Fruit fly (Drosophila melanogaster): Measurements from ENCODE around the gene CG15172.
A peak's percentile ranks its signal among the peaks of the same experiment; 100 is the strongest.

CG15172 gene

dm6 chr2L:19014032-19014880 is 8.0 kb upstream of the CG15172 start (continued):
- TF ChIP-seq CG7839 (tag; optimal IDR thresholded peaks at IDR 0.05) (peak; percentile 87), CG9215 (GFP tag; IDR thresholded peaks at IDR 0.05) (0 out of 2 replicates have a peak, but pooled peaks have one; percentile 46), CG10959 (GFP tag; IDR thresholded peaks at IDR 0.05) (no peak), nerfin-2 (GFP tag; IDR thresholded peaks at IDR 0.05; ENCODE audit: partially characterized antibody) (no peak), Hand (GFP tag; optimal IDR thresholded peaks at IDR 0.05) (peak; percentile 91), nerfin-1 (tag; optimal IDR thresholded peaks at IDR 0.05) (peak; percentile 69), luna (GFP tag; optimal IDR thresholded peaks at IDR 0.05) (no peak), pfk (GFP tag; optimal IDR thresholded peaks at IDR 0.05) (no peak), CG11398 (GFP tag; optimal IDR thresholded peaks at IDR 0.05) (no peak), trh (GFP tag; optimal IDR thresholded peaks at IDR 0.05) (no peak), disco-r (GFP tag; optimal IDR thresholded peaks at IDR 0.05) (no peak), CG6765 (GFP tag; optimal IDR thresholded peaks at IDR 0.05) (peak; percentile 80), HLH3B (GFP tag; IDR thresholded peaks at IDR 0.05) (peak; percentile 70), HLHmδ (GFP tag; optimal IDR thresholded peaks at IDR 0.05) (no peak), stwl (tag; optimal IDR thresholded peaks at IDR 0.05) (no peak), CG8765 (GFP tag; IDR thresholded peaks at IDR 0.05) (no peak), yki (optimal IDR thresholded peaks at IDR 0.05) (no peak), HLH4C (GFP tag; IDR thresholded peaks at IDR 0.05; ENCODE audit: partially characterized antibody) (no peak), Ets65A (GFP tag) (peak; percentile 41), gt (GFP tag; IDR thresholded peaks at IDR 0.05) (no peak), cg (GFP tag; optimal IDR thresholded peaks at IDR 0.05) (no peak), CG10979 (tag; optimal IDR thresholded peaks at IDR 0.05) (peak; percentile 69), sens (GFP tag) (peak; percentile 80), Dbx (GFP tag; IDR thresholded peaks at IDR 0.05) (peak; percentile 58), CG15601 (tag; optimal IDR thresholded peaks at IDR 0.05) (peak; percentile 66), lola (GFP tag; optimal IDR thresholded peaks at IDR 0.05) (peak in 1 of 3 experiments; percentile 46), sob (GFP tag; IDR thresholded peaks at IDR 0.05) (peak; percentile 67), Asciz (GFP tag; optimal IDR thresholded peaks at IDR 0.05) (peak; percentile 70), CG15011 (GFP tag; optimal IDR thresholded peaks at IDR 0.05) (peak; percentile 62), Doc3 (GFP tag; IDR thresholded peaks at IDR 0.05; ENCODE audit: partially characterized antibody) (no peak), CG1603 (tag; optimal IDR thresholded peaks at IDR 0.05) (peak; percentile 9), CG3065 (GFP tag; optimal IDR thresholded peaks at IDR 0.05) (no peak), ERR (GFP tag; optimal IDR thresholded peaks at IDR 0.05) (no peak), da (GFP tag; optimal IDR thresholded peaks at IDR 0.05) (no peak), D19B (GFP tag; optimal IDR thresholded peaks at IDR 0.05) (peak; percentile 62), tna (GFP tag; IDR thresholded peaks at IDR 0.05; ENCODE audit: partially characterized antibody) (no peak), Dip3 (GFP tag; optimal IDR thresholded peaks at IDR 0.05) (no peak), Stat92E (GFP tag; optimal IDR thresholded peaks at IDR 0.05) (no peak), CG42726 (GFP tag; IDR thresholded peaks at IDR 0.05; ENCODE audit: partially characterized antibody) (no peak), CG11093 (GFP tag; IDR thresholded peaks at IDR 0.05) (0 out of 3 replicates have a peak, but pooled peaks have one; percentile 34), CG30431 (GFP tag; optimal IDR thresholded peaks at IDR 0.05) (peak; percentile 12), CG4424 (GFP tag; optimal IDR thresholded peaks at IDR 0.05) (peak; percentile 53), CG9797 (GFP tag; optimal IDR thresholded peaks at IDR 0.05) (no peak), CG5245 (GFP tag; optimal IDR thresholded peaks at IDR 0.05) (peak; percentile 39), CTCF (GFP tag; optimal IDR thresholded peaks at IDR 0.05) (no peak), Sin3A (optimal IDR thresholded peaks at IDR 0.05) (no peak), D (optimal IDR thresholded peaks at IDR 0.05) (no peak), D (GFP tag; optimal IDR thresholded peaks at IDR 0.05) (peak; percentile 69), CG11247 (GFP tag; IDR thresholded peaks at IDR 0.05) (peak; percentile 26; the same call in 1 of the 2 replicates), Hsf (GFP tag; optimal IDR thresholded peaks at IDR 0.05) (peak; percentile 29)
